Fruit fly (Drosophila melanogaster): ENCODE results near the gene CG42637.
A peak's percentile ranks its signal among the peaks of the same experiment; 100 is the strongest.

CG42637 gene

dm6 chr3L:19805895-19806294 is 12.5 kb upstream of the CG42637 start, which contains the start of gene CG34116 (continued):
- no peak for TF ChIP-seq PHDP (tag; optimal IDR thresholded peaks at IDR 0.05)
- TF ChIP-seq Dll (GFP tag; IDR thresholded peaks at IDR 0.05; ENCODE audit: partially characterized antibody), result peak; percentile 71
- TF ChIP-seq nerfin-1 (tag; optimal IDR thresholded peaks at IDR 0.05), result no peak
- TF ChIP-seq Med (GFP tag), result no peak
- TF ChIP-seq mld (GFP tag; IDR thresholded peaks at IDR 0.05; ENCODE audit: partially characterized antibody), result 0 out of 3 replicates have a peak, but pooled peaks have one; percentile 44
- TF ChIP-seq Hmr (GFP tag; optimal IDR thresholded peaks at IDR 0.05), result no peak
- TF ChIP-seq nerfin-2 (GFP tag; IDR thresholded peaks at IDR 0.05; ENCODE audit: partially characterized antibody), result peak; percentile 59
- TF ChIP-seq amos (GFP tag; IDR thresholded peaks at IDR 0.05; ENCODE audit: partially characterized antibody), result peak; percentile 66; the same call in 1 of the 2 replicates
- TF ChIP-seq CG11504 (tag; optimal IDR thresholded peaks at IDR 0.05), result no peak
- TF ChIP-seq BEAF-32 (GFP tag; optimal IDR thresholded peaks at IDR 0.05), result peak; percentile 66
- peak; percentile 56 for TF ChIP-seq hbn (GFP tag; IDR thresholded peaks at IDR 0.05; ENCODE audit: partially characterized antibody)
- peak; percentile 55; the same call in 1 of the 2 replicates for TF ChIP-seq tna (GFP tag; IDR thresholded peaks at IDR 0.05; ENCODE audit: partially characterized antibody)
- no peak for TF ChIP-seq CG4282 (GFP tag; optimal IDR thresholded peaks at IDR 0.05)
- no peak for TF ChIP-seq CG12391 (tag; optimal IDR thresholded peaks at IDR 0.05)
- no peak for TF ChIP-seq twi (tag; optimal IDR thresholded peaks at IDR 0.05)
- no peak for TF ChIP-seq Awh (GFP tag; IDR thresholded peaks at IDR 0.05)
- TF ChIP-seq ewg (GFP tag; optimal IDR thresholded peaks at IDR 0.05), result no peak
- TF ChIP-seq fd96Cb (tag; optimal IDR thresholded peaks at IDR 0.05), result no peak
- no peak for TF ChIP-seq Fer1 (GFP tag; optimal IDR thresholded peaks at IDR 0.05)
- TF ChIP-seq cato (GFP tag; optimal IDR thresholded peaks at IDR 0.05; ENCODE audit: borderline replicate concordance), result no peak
- no peak for TF ChIP-seq gro (GFP tag; optimal IDR thresholded peaks at IDR 0.05)
- TF ChIP-seq Sry-δ (GFP tag; optimal IDR thresholded peaks at IDR 0.05), result peak; percentile 48
- no peak for TF ChIP-seq CTCF (GFP tag; optimal IDR thresholded peaks at IDR 0.05)
- peak; percentile 67 for TF ChIP-seq HLH4C (GFP tag; IDR thresholded peaks at IDR 0.05; ENCODE audit: partially characterized antibody)
- TF ChIP-seq CG8478 (optimal IDR thresholded peaks at IDR 0.05), result no peak
- TF ChIP-seq pzg (GFP tag; optimal IDR thresholded peaks at IDR 0.05), result peak; percentile 32
- no peak for TF ChIP-seq ash1 (GFP tag; optimal IDR thresholded peaks at IDR 0.05)
- TF ChIP-seq Scr (GFP tag; IDR thresholded peaks at IDR 0.05; ENCODE audit: partially characterized antibody), result peak; percentile 70
- TF ChIP-seq hth (optimal IDR thresholded peaks at IDR 0.05), result no peak
- no peak for TF ChIP-seq jumu (GFP tag; optimal IDR thresholded peaks at IDR 0.05)
- no peak for TF ChIP-seq nmo (GFP tag; optimal IDR thresholded peaks at IDR 0.05)
- TF ChIP-seq CG18262 (tag; optimal IDR thresholded peaks at IDR 0.05), result no peak
- TF ChIP-seq CG15269 (tag; optimal IDR thresholded peaks at IDR 0.05), result no peak
- no peak for TF ChIP-seq caup (GFP tag; optimal IDR thresholded peaks at IDR 0.05; ENCODE audit: severe bottlenecking)
- no peak for TF ChIP-seq CG10431 (GFP tag; optimal IDR thresholded peaks at IDR 0.05)
- peak; percentile 73 for TF ChIP-seq Bgb (GFP tag; IDR thresholded peaks at IDR 0.05; ENCODE audit: partially characterized antibody)
- no peak for TF ChIP-seq Chrac-16 (GFP tag; optimal IDR thresholded peaks at IDR 0.05)
- TF ChIP-seq stwl (tag; optimal IDR thresholded peaks at IDR 0.05), result peak; percentile 28
- TF ChIP-seq zen2 (GFP tag; IDR thresholded peaks at IDR 0.05; ENCODE audit: partially characterized antibody), result peak; percentile 75; the same call in 2 of the 3 replicates
- no peak for TF ChIP-seq nau (GFP tag; optimal IDR thresholded peaks at IDR 0.05)
- TF ChIP-seq sna (GFP tag; IDR thresholded peaks at IDR 0.05; ENCODE audit: partially characterized antibody), result peak; percentile 19; the same call in 1 of the 2 replicates
- no peak for TF ChIP-seq Nf-YB (GFP tag; optimal IDR thresholded peaks at IDR 0.05)
- no peak for TF ChIP-seq zfh2 (GFP tag; optimal IDR thresholded peaks at IDR 0.05)
- peak; percentile 71 for TF ChIP-seq CG13287 (GFP tag; IDR thresholded peaks at IDR 0.05; ENCODE audit: partially characterized antibody)
- TF ChIP-seq croc (GFP tag; conservative IDR thresholded peaks at IDR 0.05), result no peak
- TF ChIP-seq Doc3 (GFP tag; IDR thresholded peaks at IDR 0.05; ENCODE audit: partially characterized antibody), result peak; percentile 54
- TF ChIP-seq Camta (GFP tag; optimal IDR thresholded peaks at IDR 0.05), result no peak
- TF ChIP-seq CG18619 (GFP tag; optimal IDR thresholded peaks at IDR 0.05), result no peak
- TF ChIP-seq CG8944 (GFP tag; optimal IDR thresholded peaks at IDR 0.05), result no peak
